Worm (Caenorhabditis elegans) whole organism, L4/young adult: Measurements from ENCODE around the gene rgs-3.

Experiments used
- dao-5 ChIP-seq: sonication (generic microtip); optimal IDR thresholded peaks from 2 replicates; lab custom pipeline; 2016; ENCODE audit warnings: missing genotype, missing genetic modification characterization, moderate library complexity, missing compliant biosample characterization
- him-1 ChIP-seq: sonication (generic microtip); optimal IDR thresholded peaks from 2 replicates; lab custom pipeline; 2016; ENCODE audit warnings: missing genotype, missing genetic modification reagents, missing genetic modification characterization, missing compliant biosample characterization

DNA sequence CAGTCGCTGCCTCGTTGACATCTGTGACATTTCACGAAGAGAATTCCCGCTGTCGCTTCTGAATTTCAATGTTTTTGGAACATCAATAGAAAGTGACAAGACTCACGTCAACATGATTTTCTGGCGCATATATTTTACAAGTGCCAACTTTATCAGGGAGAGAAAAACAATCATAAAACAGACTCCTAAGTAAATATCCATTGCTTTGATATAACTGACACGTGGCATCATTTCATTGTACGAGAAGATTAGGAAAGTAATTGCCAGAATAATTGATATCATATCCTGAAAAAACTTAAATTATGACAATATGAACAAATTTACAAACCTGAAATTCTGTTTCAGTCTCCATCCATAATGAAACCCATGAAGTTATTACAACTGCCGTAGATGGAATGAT, 58.5 kb downstream of the rgs-3 start:
- TF ChIP-seq him-1 = no peak
- TF ChIP-seq dao-5 (tag; lab: Kevin White, UChicago) = no peak
